Worm (Caenorhabditis elegans): ENCODE results near the gene F55H2.7.

Gene F55H2.7

DNA sequence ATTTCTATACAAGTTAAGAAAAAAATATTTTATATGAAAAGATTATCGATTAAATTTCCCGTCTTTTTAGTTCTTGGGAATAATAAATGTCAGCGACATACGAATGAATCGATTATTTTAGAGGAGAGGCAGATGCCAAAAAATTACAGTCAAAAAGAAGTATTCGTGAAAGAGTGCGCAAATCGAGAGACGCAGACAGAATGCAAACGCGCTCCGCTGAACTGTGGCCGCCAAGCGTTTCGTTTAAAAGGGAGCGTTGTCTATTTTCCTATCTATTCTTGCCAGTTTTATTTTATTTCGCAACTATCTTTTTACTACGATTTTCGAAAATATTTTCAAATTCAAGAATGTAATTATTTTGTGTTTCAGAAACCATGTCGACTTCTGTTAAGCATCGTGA is 49.0 kb downstream of the F55H2.7 start, which contains the start of gene baf-1 (continued):
- no peak for TF ChIP-seq pha-4 (GFP tag; IDR thresholded peaks at IDR 0.05)
- no peak for TF ChIP-seq pha-4 (tag; optimal IDR thresholded peaks at IDR 0.05)
- no peak for TF ChIP-seq saeg-2 (GFP tag; IDR thresholded peaks at IDR 0.05)
- TF ChIP-seq nhr-102 (tag; optimal IDR thresholded peaks at IDR 0.05) = peak; percentile 44
- TF ChIP-seq F49E8.2 (tag; optimal IDR thresholded peaks at IDR 0.05; ENCODE audit: borderline replicate concordance) = no peak
- TF ChIP-seq fos-1 (tag; optimal IDR thresholded peaks at IDR 0.05) = no peak
- TF ChIP-seq pqm-1 (tag; optimal IDR thresholded peaks at IDR 0.05) = peak; percentile 49
- peak; percentile 23 for TF ChIP-seq lin-13 (GFP tag; optimal IDR thresholded peaks at IDR 0.05)
- TF ChIP-seq zfp-2 (tag; optimal IDR thresholded peaks at IDR 0.05) = no peak
- TF ChIP-seq duxl-1 (tag; optimal IDR thresholded peaks at IDR 0.05; ENCODE audit: poor library complexity) = peak; percentile 72
- peak; percentile 73 for TF ChIP-seq dve-1 (tag; optimal IDR thresholded peaks at IDR 0.05; ENCODE audit: insufficient read depth)
- TF ChIP-seq lin-39 (tag; optimal IDR thresholded peaks at IDR 0.05) = no peak
- TF ChIP-seq ceh-32 (tag; optimal IDR thresholded peaks at IDR 0.05; ENCODE audit: poor library complexity) = no peak
- TF ChIP-seq lin-38 (GFP tag; IDR thresholded peaks at IDR 0.05) = peak; percentile 98
- no peak for TF ChIP-seq D1046.2 (GFP tag; IDR thresholded peaks at IDR 0.05)

- TF ChIP-seq unc-62 (GFP tag; optimal IDR thresholded peaks at IDR 0.05 in 1 of 2) (peak in 1 of 2 experiments; percentile 65), unc-62 (tag; optimal IDR thresholded peaks at IDR 0.05) (no peak), R02D3.7 (tag; optimal IDR thresholded peaks at IDR 0.05) (no peak)
Observed at ce11 chrIII:9465865-9466264, 50.2 kb downstream of the F55H2.7 start, which contains the start of gene B0464.6. Gene B0464.6 (minus strand): TSS chrIII:9465965.

DNA sequence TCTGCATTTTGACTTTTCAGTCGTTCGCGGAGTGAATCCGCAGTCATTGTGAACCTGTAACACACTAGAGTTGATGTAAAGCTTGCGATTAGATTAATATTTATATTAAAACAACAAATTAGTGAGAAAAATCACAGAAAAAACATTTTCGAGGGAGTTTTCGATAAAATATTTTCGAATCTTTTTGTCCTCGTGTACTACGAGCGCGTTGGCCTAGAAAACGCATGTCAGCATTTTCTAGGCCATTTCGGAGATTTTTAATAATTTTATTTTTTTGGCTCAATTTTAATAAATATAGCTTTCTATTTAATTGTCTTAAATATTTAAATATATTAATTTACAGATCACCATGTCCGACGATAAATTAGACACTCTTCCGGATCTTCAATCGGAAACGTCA is 50.6 kb downstream of the F55H2.7 start, which contains the start of gene B0464.9:
TSS of gene B0464.9 (plus strand) at position 344 of the 400 bp plus-strand sequence.
- no peak for TF ChIP-seq hmg-1.1 (GFP tag; IDR thresholded peaks at IDR 0.05)
- no peak for TF ChIP-seq Y75B8A.6 (GFP tag; IDR thresholded peaks at IDR 0.05)
- TF ChIP-seq mxl-2 (GFP tag; conservative IDR thresholded peaks at IDR 0.05) = no peak
- TF ChIP-seq aly-2 (tag; optimal IDR thresholded peaks at IDR 0.05) = no peak
- no peak for TF ChIP-seq F49E8.2 (tag; optimal IDR thresholded peaks at IDR 0.05; ENCODE audit: borderline replicate concordance)
- no peak for TF ChIP-seq tra-1 (GFP tag; IDR thresholded peaks at IDR 0.05)
- TF ChIP-seq lin-39 (tag; optimal IDR thresholded peaks at IDR 0.05) = no peak
- peak; percentile 78 for TF ChIP-seq dpl-1 (GFP tag; optimal IDR thresholded peaks at IDR 0.05)
- no peak for TF ChIP-seq Y48G9A.11 (GFP tag; IDR thresholded peaks at IDR 0.05)
- peak; percentile 13 for TF ChIP-seq rbr-2 (tag; optimal IDR thresholded peaks at IDR 0.05)
- no peak for TF ChIP-seq tag-97 (GFP tag; IDR thresholded peaks at IDR 0.05)
- no peak for TF ChIP-seq ZK546.5 (tag; optimal IDR thresholded peaks at IDR 0.05)
- no peak for TF ChIP-seq ces-1 (GFP tag; optimal IDR thresholded peaks at IDR 0.05)
- peak; percentile 40 for TF ChIP-seq dmd-6 (GFP tag; IDR thresholded peaks at IDR 0.05)
- TF ChIP-seq ztf-11 (tag; optimal IDR thresholded peaks at IDR 0.05) = no peak
- TF ChIP-seq lir-3 (tag; optimal IDR thresholded peaks at IDR 0.05) = no peak
- no peak for TF ChIP-seq vab-7 (GFP tag; IDR thresholded peaks at IDR 0.05)
- TF ChIP-seq hif-1 (tag; optimal IDR thresholded peaks at IDR 0.05) = peak in 1 of 2 experiments; percentile 78
- peak; percentile 16 for TF ChIP-seq hlh-11 (tag; optimal IDR thresholded peaks at IDR 0.05)
- TF ChIP-seq dmd-8 (GFP tag; IDR thresholded peaks at IDR 0.05) = no peak
- peak; percentile 85 for TF ChIP-seq unc-130 (GFP tag; optimal IDR thresholded peaks at IDR 0.05)
- TF ChIP-seq zip-2 (tag; optimal IDR thresholded peaks at IDR 0.05) = no peak
- TF ChIP-seq lin-38 (GFP tag; IDR thresholded peaks at IDR 0.05) = peak; percentile 77
- peak; percentile 96 for TF ChIP-seq mes-2 (tag; optimal IDR thresholded peaks at IDR 0.05; ENCODE audit: poor library complexity, severe bottlenecking)
- no peak for TF ChIP-seq nhr-42 (GFP tag; IDR thresholded peaks at IDR 0.05)
- TF ChIP-seq nhr-102 (tag; optimal IDR thresholded peaks at IDR 0.05) = peak; percentile 30
- TF ChIP-seq nhr-111 (GFP tag; optimal IDR thresholded peaks at IDR 0.05) = no peak
- no peak for TF ChIP-seq lim-7 (GFP tag; IDR thresholded peaks at IDR 0.05)
- TF ChIP-seq duxl-1 (tag; optimal IDR thresholded peaks at IDR 0.05; ENCODE audit: poor library complexity) = peak; percentile 68
- TF ChIP-seq nhr-28 (tag; optimal IDR thresholded peaks at IDR 0.05) = peak; percentile 14
- TF ChIP-seq D1046.2 (GFP tag; IDR thresholded peaks at IDR 0.05) = no peak
- peak in 1 of 2 experiments; percentile 80 for TF ChIP-seq lsy-2 (tag; optimal IDR thresholded peaks at IDR 0.05)
- no peak for TF ChIP-seq dmd-9 (GFP tag; IDR thresholded peaks at IDR 0.05)
- TF ChIP-seq daf-16 (GFP tag; optimal IDR thresholded peaks at IDR 0.05) = no peak
- peak; percentile 14 for TF ChIP-seq daf-16 (tag; optimal IDR thresholded peaks at IDR 0.05)
- TF ChIP-seq ZK337.2 (GFP tag; IDR thresholded peaks at IDR 0.05) = no peak

Data from whole organism, L4 larva.